Fruit fly (Drosophila melanogaster): ENCODE measurements around the gene Axn.

DNA sequence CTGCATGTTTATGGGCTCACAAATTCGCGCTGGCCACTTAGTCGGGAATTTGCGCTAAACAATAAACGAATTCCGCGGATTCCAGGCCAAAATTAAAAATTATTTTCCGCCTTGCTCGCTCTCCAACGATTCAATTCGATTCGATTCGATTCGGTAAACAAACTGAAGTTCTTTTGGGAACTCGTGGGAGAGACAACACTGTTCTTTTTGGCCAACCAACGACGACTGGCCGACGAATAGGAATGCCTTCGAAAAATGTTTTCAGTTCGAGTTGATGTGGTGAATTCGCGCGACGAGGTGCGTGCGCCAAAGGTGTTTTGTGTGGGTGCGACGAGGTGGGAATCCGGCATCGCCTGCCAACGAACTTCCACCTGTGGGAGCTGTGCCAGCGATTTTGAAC lies 29.3 kb downstream of the Axn start, which contains the start of gene CG15528:
- TF ChIP-seq psq (optimal IDR thresholded peaks at IDR 0.05) (no peak), EcR (GFP tag; optimal IDR thresholded peaks at IDR 0.05) (no peak), CG8478 (optimal IDR thresholded peaks at IDR 0.05) (no peak), pan (optimal IDR thresholded peaks at IDR 0.05) (no peak)

Data from whole organism.